Fruit fly (Drosophila melanogaster) whole organism, embryonic: ENCODE data around the gene CG10674.

Experiments
- CG10543 ChIP-seq: fragments of 200-800 bp; sonication (Bioruptor generic); optimal IDR thresholded peaks from 3 replicates; lab custom pipeline; 2017; ENCODE audit warnings: missing biosample characterization, mild to moderate bottlenecking, missing genetic modification characterization, moderate library complexity
- CG11504 ChIP-seq: fragments of 200-800 bp; sonication (Bioruptor generic); optimal IDR thresholded peaks from 3 replicates; lab custom pipeline; 2019; ENCODE audit warnings: missing biosample characterization, mild to moderate bottlenecking, missing genetic modification characterization, moderate library complexity
- CG13424 ChIP-seq: fragments of 200-800 bp; sonication (Bioruptor generic); optimal IDR thresholded peaks from 2 replicates; lab custom pipeline; 2019; ENCODE audit warnings: missing biosample characterization, mild to moderate bottlenecking, missing genetic modification characterization, moderate library complexity
- CG13775 ChIP-seq: fragments of 200-800 bp; sonication (Bioruptor generic); optimal IDR thresholded peaks from 3 replicates; lab custom pipeline; 2017; ENCODE audit warnings: missing biosample characterization, mild to moderate bottlenecking, missing genetic modification characterization
- CG14860 ChIP-seq: fragments of 200-800 bp; sonication (Bioruptor generic); IDR thresholded peaks from 3 replicates; pipeline ENCODE4 v1.3.6; 2022; ENCODE audit warnings: missing biosample characterization, missing genetic modification characterization; ENCODE audit not compliant: partially characterized antibody
- CG15514 ChIP-seq: fragments of 200-800 bp; sonication (Bioruptor generic); optimal IDR thresholded peaks from 3 replicates; lab custom pipeline; 2017; ENCODE audit warnings: missing biosample characterization, missing genetic modification characterization, mild to moderate bottlenecking, moderate library complexity, missing genetic modification reagents
- CG15696 ChIP-seq: fragments of 200-800 bp; sonication (Bioruptor generic); optimal IDR thresholded peaks from 2 replicates; lab custom pipeline; 2019; ENCODE audit warnings: missing biosample characterization, mild to moderate bottlenecking, missing genetic modification characterization, moderate library complexity
- CG17385 ChIP-seq: fragments of 200-800 bp; sonication (Bioruptor generic); optimal IDR thresholded peaks from 3 replicates; lab custom pipeline; 2018; ENCODE audit warnings: missing biosample characterization, mild to moderate bottlenecking, missing genetic modification characterization
- CG32767 ChIP-seq: fragments of 200-800 bp; sonication (Bioruptor generic); IDR thresholded peaks from 2 replicates; pipeline ENCODE4 v1.3.6; 2022; ENCODE audit warnings: missing biosample characterization, missing genetic modification characterization
- CG6813 ChIP-seq: fragments of 200-800 bp; sonication (Bioruptor generic); optimal IDR thresholded peaks from 2 replicates; lab custom pipeline; 2017; ENCODE audit warnings: missing biosample characterization, missing genetic modification characterization, mild to moderate bottlenecking, moderate library complexity, missing genetic modification reagents
- CG8089 ChIP-seq: fragments of 200-800 bp; sonication (Bioruptor generic); optimal IDR thresholded peaks from 3 replicates; lab custom pipeline; 2016; ENCODE audit warnings: missing biosample characterization, missing genetic modification characterization
- CG8281 ChIP-seq: fragments of 200-800 bp; sonication (Bioruptor generic); optimal IDR thresholded peaks from 2 replicates; lab custom pipeline; 2018; ENCODE audit warnings: missing biosample characterization, mild to moderate bottlenecking, missing genetic modification characterization, moderate library complexity
- CG9215 ChIP-seq: fragments of 200-800 bp; sonication (Bioruptor generic); IDR thresholded peaks from 2 replicates; pipeline ENCODE4 v1.3.6; 2022; ENCODE audit warnings: missing biosample characterization, missing genetic modification characterization
- D ChIP-seq, 2 experiments: fragments of 200-800 bp in 1 of 2; fragments of >200 bp in 1 of 2; sonication (Bioruptor generic) in 1 of 2; optimal IDR thresholded peaks; 2 replicates in 1 of 2; 3 replicates in 1 of 2; lab custom pipeline; 2017; ENCODE audit warnings: mild to moderate bottlenecking in 1 of 2, missing biosample characterization in 1 of 2, missing genetic modification characterization in 1 of 2, missing genetic modification reagents in 1 of 2
- D19A ChIP-seq: fragments of 200-800 bp; optimal IDR thresholded peaks from 3 replicates; lab custom pipeline; 2019; ENCODE audit warnings: missing biosample characterization, mild to moderate bottlenecking, missing genetic modification characterization, moderate library complexity
- Dad ChIP-seq: fragments of 200-800 bp; sonication (Bioruptor generic); optimal IDR thresholded peaks from 3 replicates; lab custom pipeline; 2016; ENCODE audit warnings: missing biosample characterization, missing genetic modification characterization
- Ets97D ChIP-seq: fragments of 200-800 bp; sonication (Bioruptor generic); optimal IDR thresholded peaks from 3 replicates; lab custom pipeline; 2016; ENCODE audit warnings: missing biosample characterization, missing genetic modification characterization
- Hey ChIP-seq: fragments of 200-800 bp; sonication (Bioruptor generic); optimal IDR thresholded peaks from 3 replicates; lab custom pipeline; 2018; ENCODE audit warnings: missing biosample characterization, mild to moderate bottlenecking, missing genetic modification characterization
- HmgD ChIP-seq: fragments of 200-800 bp; sonication (Bioruptor generic); optimal IDR thresholded peaks from 3 replicates; lab custom pipeline; 2016; ENCODE audit warnings: missing biosample characterization, missing genetic modification characterization
- Hr39 ChIP-seq: fragments of >200 bp; optimal IDR thresholded peaks from 2 replicates; lab custom pipeline; 2017
- Med ChIP-seq: fragments of 200-800 bp; sonication (Bioruptor generic); peaks from one replicate; lab custom pipeline; 2016; ENCODE audit warnings: missing biosample characterization, missing genetic modification characterization, mild to moderate bottlenecking, inconsistent platforms, moderate library complexity
- Pdp1 ChIP-seq, 2 experiments: fragments of 200-800 bp; sonication (Bioruptor generic); optimal IDR thresholded peaks; 3 replicates each; lab custom pipeline; 2016; ENCODE audit warnings: missing biosample characterization in 2 of 2, missing genetic modification characterization in 2 of 2, mild to moderate bottlenecking in 1 of 2, moderate library complexity in 1 of 2
- Spps ChIP-seq: fragments of 200-800 bp; sonication (Bioruptor generic); optimal IDR thresholded peaks from 2 replicates; lab custom pipeline; 2018; ENCODE audit warnings: missing biosample characterization, mild to moderate bottlenecking, missing genetic modification characterization
- Trl ChIP-seq, 3 experiments: fragments of >200 bp in 2 of 3; fragments of 200-800 bp in 1 of 3; sonication (Bioruptor generic) in 1 of 3; optimal IDR thresholded peaks; 2 replicates in 1 of 3; 3 replicates in 2 of 3; lab custom pipeline; 2016 to 2017; ENCODE audit warnings: missing biosample characterization in 1 of 3, missing genetic modification characterization in 1 of 3
- cato ChIP-seq: fragments of 200-800 bp; sonication (Bioruptor generic); optimal IDR thresholded peaks from 2 replicates; lab custom pipeline; 2016; ENCODE audit warnings: missing biosample characterization, missing genetic modification characterization, borderline replicate concordance
- crp ChIP-seq, 2 experiments: fragments of 200-800 bp; sonication (Bioruptor generic); optimal IDR thresholded peaks; 2 replicates in 1 of 2; 3 replicates in 1 of 2; lab custom pipeline; 2017; ENCODE audit warnings: missing biosample characterization in 2 of 2, missing genetic modification characterization in 2 of 2, mild to moderate bottlenecking in 1 of 2, moderate library complexity in 1 of 2
- disco-r ChIP-seq: fragments of 200-800 bp; sonication (Bioruptor generic); optimal IDR thresholded peaks from 2 replicates; lab custom pipeline; 2016; ENCODE audit warnings: missing biosample characterization, missing genetic modification characterization
- fu2 ChIP-seq: fragments of 200-800 bp; sonication (Bioruptor generic); optimal IDR thresholded peaks from 2 replicates; lab custom pipeline; 2016; ENCODE audit warnings: missing biosample characterization, missing genetic modification characterization
- grn ChIP-seq: fragments of 200-800 bp; sonication (Bioruptor generic); optimal IDR thresholded peaks from 3 replicates; lab custom pipeline; 2017; ENCODE audit warnings: missing biosample characterization, missing genetic modification characterization
- gsb ChIP-seq: fragments of 200-800 bp; sonication (Bioruptor generic); IDR thresholded peaks from 2 replicates; pipeline ENCODE4 v1.3.6; 2022; ENCODE audit warnings: missing biosample characterization, missing genetic modification characterization
- hkb ChIP-seq, 2 experiments: fragments of 200-800 bp in 1 of 2; fragments of >200 bp in 1 of 2; sonication (Bioruptor generic) in 1 of 2; IDR thresholded peaks in 1 of 2; optimal IDR thresholded peaks in 1 of 2; 2 replicates each; pipeline versions ENCODE4 v1.3.6 to Lab custom; 2017 to 2022; ENCODE audit warnings: missing biosample characterization in 1 of 2, missing genetic modification characterization in 1 of 2
- lola ChIP-seq, 3 experiments: fragments of >200 bp in 2 of 3; fragments of 200-800 bp in 1 of 3; sonication (Bioruptor generic) in 1 of 3; optimal IDR thresholded peaks; 2 replicates each; lab custom pipeline; 2017 to 2019; ENCODE audit warnings: missing biosample characterization in 3 of 3, missing genetic modification characterization in 3 of 3, mild to moderate bottlenecking in 1 of 3, moderate library complexity in 1 of 3
- lov ChIP-seq, 2 experiments: fragments of 200-800 bp in 1 of 2; fragments of >200 bp in 1 of 2; sonication (Bioruptor generic) in 1 of 2; IDR thresholded peaks in 1 of 2; optimal IDR thresholded peaks in 1 of 2; 2 replicates in 1 of 2; 3 replicates in 1 of 2; pipeline versions ENCODE4 v1.3.6 to Lab custom; 2017 to 2022; ENCODE audit warnings: missing biosample characterization in 1 of 2, missing genetic modification characterization in 1 of 2
- mirr ChIP-seq: fragments of 200-800 bp; sonication (Bioruptor generic); optimal IDR thresholded peaks from 3 replicates; lab custom pipeline; 2018; ENCODE audit warnings: missing biosample characterization, mild to moderate bottlenecking, missing genetic modification characterization
- mld ChIP-seq: fragments of 200-800 bp; sonication (Bioruptor generic); IDR thresholded peaks from 3 replicates; pipeline ENCODE4 v1.3.6; 2022; ENCODE audit warnings: missing biosample characterization, missing genetic modification characterization; ENCODE audit not compliant: partially characterized antibody
- p53 ChIP-seq: fragments of 200-800 bp; sonication (Bioruptor generic); optimal IDR thresholded peaks from 2 replicates; lab custom pipeline; 2016; ENCODE audit warnings: missing biosample characterization, missing genetic modification characterization
- pb ChIP-seq: fragments of 200-800 bp; sonication (Bioruptor generic); optimal IDR thresholded peaks from 3 replicates; lab custom pipeline; 2016; ENCODE audit warnings: missing biosample characterization, missing genetic modification characterization
- sc ChIP-seq, 3 experiments: fragments of >200 bp in 2 of 3; fragments of 200-800 bp in 1 of 3; sonication (Bioruptor generic) in 1 of 3; optimal IDR thresholded peaks; 2 replicates in 2 of 3; 3 replicates in 1 of 3; lab custom pipeline; 2017; ENCODE audit warnings: mild to moderate bottlenecking in 1 of 3, missing biosample characterization in 1 of 3, missing genetic modification characterization in 1 of 3, missing genetic modification reagents in 1 of 3
- sd ChIP-seq: fragments of 200-800 bp; sonication (Bioruptor generic); optimal IDR thresholded peaks from 3 replicates; lab custom pipeline; 2018; ENCODE audit warnings: missing biosample characterization, mild to moderate bottlenecking, missing genetic modification characterization, moderate library complexity
- sens ChIP-seq: fragments of 200-800 bp; sonication (Bioruptor generic); peaks from one replicate; lab custom pipeline; 2016; ENCODE audit warnings: missing biosample characterization, missing genetic modification characterization
- slp2 ChIP-seq: fragments of 200-800 bp; sonication (Bioruptor generic); optimal IDR thresholded peaks from 2 replicates; lab custom pipeline; 2016; ENCODE audit warnings: missing biosample characterization, missing genetic modification characterization
- ssp ChIP-seq: fragments of 200-800 bp; sonication (Bioruptor generic); IDR thresholded peaks from 2 replicates; pipeline ENCODE4 v1.3.6; 2022; ENCODE audit warnings: missing biosample characterization, missing genetic modification characterization
- sug ChIP-seq: fragments of 200-800 bp; optimal IDR thresholded peaks from 2 replicates; lab custom pipeline; 2019; ENCODE audit warnings: missing biosample characterization, mild to moderate bottlenecking, missing genetic modification characterization, moderate library complexity
- tin ChIP-seq: fragments of 200-800 bp; sonication (Bioruptor generic); optimal IDR thresholded peaks from 3 replicates; lab custom pipeline; 2016; ENCODE audit warnings: missing biosample characterization, missing genetic modification characterization
- twi ChIP-seq: fragments of 200-800 bp; optimal IDR thresholded peaks from 2 replicates; lab custom pipeline; 2019; ENCODE audit warnings: missing biosample characterization, mild to moderate bottlenecking, missing genetic modification characterization, moderate library complexity
- vvl ChIP-seq: fragments of 200-800 bp; sonication (Bioruptor generic); IDR thresholded peaks from 2 replicates; pipeline ENCODE4 v1.3.6; 2022; ENCODE audit warnings: missing biosample characterization, missing genetic modification characterization
- yki ChIP-seq: fragments of >200 bp; optimal IDR thresholded peaks from 3 replicates; lab custom pipeline; 2018
- z ChIP-seq: fragments of 200-800 bp; sonication (Bioruptor generic); IDR thresholded peaks from 3 replicates; pipeline ENCODE4 v1.3.6; 2022; ENCODE audit warnings: missing biosample characterization, missing genetic modification characterization

Gene CG10674

dm6 chr3L:5182255-5182993 is 46.3 kb upstream of the CG10674 start (continued):
- no peak for TF ChIP-seq grn (GFP tag; lab: Kevin White, UChicago)
- no peak for TF ChIP-seq crp (GFP tag; optimal IDR thresholded peaks at IDR 0.05; lab: Kevin White, UChicago)
- TF ChIP-seq tin (GFP tag; lab: Kevin White, UChicago) = peak; percentile 32
- no peak for TF ChIP-seq lola (GFP tag; optimal IDR thresholded peaks at IDR 0.05; lab: Kevin White, UChicago)
- peak; percentile 77 for TF ChIP-seq vvl (GFP tag; lab: Robert Waterston, UW)
- TF ChIP-seq Hey (tag; lab: Kevin White, UChicago) = no peak
- TF ChIP-seq disco-r = no peak
- no peak for TF ChIP-seq Dad
- TF ChIP-seq yki = no peak
- TF ChIP-seq D (optimal IDR thresholded peaks at IDR 0.05; lab: Kevin White, UChicago) = no peak
- no peak for TF ChIP-seq D (GFP tag; optimal IDR thresholded peaks at IDR 0.05; lab: Kevin White, UChicago)
- no peak for TF ChIP-seq ssp (GFP tag; lab: Robert Waterston, UW)
- TF ChIP-seq Spps (tag; lab: Kevin White, UChicago) = no peak
- TF ChIP-seq mld (GFP tag; lab: Robert Waterston, UW) = no peak
- TF ChIP-seq CG14860 = no peak
- TF ChIP-seq CG13424 = peak; percentile 48
- no peak for TF ChIP-seq twi (tag; lab: Kevin White, UChicago)
- TF ChIP-seq slp2 (GFP tag; lab: Kevin White, UChicago) = no peak
- TF ChIP-seq cato (GFP tag; lab: Kevin White, UChicago) = no peak
- TF ChIP-seq z (GFP tag; lab: Robert Waterston, UW) = no peak
- peak; percentile 17 for TF ChIP-seq CG15514
- TF ChIP-seq lov (optimal IDR thresholded peaks at IDR 0.05; lab: Kevin White, UChicago) = no peak
- no peak for TF ChIP-seq lov (GFP tag; IDR thresholded peaks at IDR 0.05; lab: Robert Waterston, UW)
- TF ChIP-seq CG10543 (GFP tag; lab: Kevin White, UChicago) = no peak
- no peak for TF ChIP-seq CG6813 (GFP tag; lab: Kevin White, UChicago)
- TF ChIP-seq CG32767 = no peak
- no peak for TF ChIP-seq gsb (GFP tag; lab: Robert Waterston, UW)
- TF ChIP-seq CG15696 = no peak
- TF ChIP-seq pb (GFP tag; lab: Kevin White, UChicago) = peak; percentile 24
- no peak for TF ChIP-seq CG9215 (GFP tag; lab: Robert Waterston, UW)
- TF ChIP-seq p53 (GFP tag; lab: Kevin White, UChicago) = no peak
- TF ChIP-seq sc (optimal IDR thresholded peaks at IDR 0.05; lab: Kevin White, UChicago) = no peak
- no peak for TF ChIP-seq sc (GFP tag; optimal IDR thresholded peaks at IDR 0.05; lab: Kevin White, UChicago)
- peak; percentile 15 for TF ChIP-seq CG13775 (GFP tag; lab: Kevin White, UChicago)
- TF ChIP-seq Pdp1 (GFP tag; optimal IDR thresholded peaks at IDR 0.05; lab: Kevin White, UChicago) = no peak
- no peak for TF ChIP-seq Hr39
- TF ChIP-seq D19A (tag; lab: Kevin White, UChicago) = peak; percentile 14
- no peak for TF ChIP-seq Ets97D (GFP tag; lab: Kevin White, UChicago)
- no peak for TF ChIP-seq CG8089 (GFP tag; lab: Kevin White, UChicago)
- peak; percentile 64 for TF ChIP-seq CG11504

DNA sequence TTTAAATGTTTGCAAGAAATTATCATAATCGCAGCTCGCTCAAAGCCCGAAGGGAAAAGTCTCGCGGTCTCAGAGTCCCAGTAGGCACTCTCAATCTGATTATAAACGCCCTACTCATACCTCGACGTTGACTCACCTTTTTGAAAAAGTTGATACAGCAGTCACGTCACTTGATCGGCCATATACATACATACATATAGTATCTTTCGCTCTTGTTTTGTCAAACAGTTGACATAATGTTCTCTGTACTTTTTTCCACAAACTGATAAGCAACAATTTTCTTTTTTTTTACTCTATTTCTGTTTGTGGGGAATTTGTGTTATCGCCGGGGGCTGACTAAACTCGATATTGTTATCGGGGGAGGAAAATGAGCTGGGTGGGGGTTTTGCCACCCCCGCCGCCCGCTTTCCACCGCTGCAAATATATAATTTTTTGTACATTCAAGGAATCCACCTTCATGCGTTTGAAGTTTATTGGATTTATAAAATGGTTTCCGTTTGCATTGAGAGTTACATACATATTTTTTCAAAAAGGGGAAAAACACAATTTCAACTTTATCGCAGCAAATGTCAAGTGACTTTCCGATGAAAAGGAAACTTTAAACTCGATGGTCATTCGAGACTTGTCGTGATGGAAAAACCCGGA is 45.0 kb upstream of the CG10674 start:
- peak; percentile 31 for TF ChIP-seq Med (GFP tag; lab: Kevin White, UChicago)
- no peak for TF ChIP-seq hkb (optimal IDR thresholded peaks at IDR 0.05; lab: Kevin White, UChicago)
- 0 out of 2 replicates have a peak, but pooled peaks have one; percentile 14 for TF ChIP-seq hkb (GFP tag; IDR thresholded peaks at IDR 0.05; lab: Robert Waterston, UW)
- no peak for TF ChIP-seq HmgD (GFP tag; lab: Kevin White, UChicago)
- peak; percentile 85 for TF ChIP-seq sd (tag; lab: Kevin White, UChicago)
- peak; percentile 45 for TF ChIP-seq sug (tag; lab: Kevin White, UChicago)
- peak in 1 of 2 experiments; percentile 7 for TF ChIP-seq Trl (optimal IDR thresholded peaks at IDR 0.05; lab: Kevin White, UChicago)
- no peak for TF ChIP-seq Trl (GFP tag; optimal IDR thresholded peaks at IDR 0.05; lab: Kevin White, UChicago)
- TF ChIP-seq sens (GFP tag; lab: Kevin White, UChicago) = peak; percentile 33
- TF ChIP-seq mirr = peak; percentile 32
- no peak for TF ChIP-seq fu2 (GFP tag; lab: Kevin White, UChicago)
- peak; percentile 16 for TF ChIP-seq CG8281 (tag; lab: Kevin White, UChicago)
- TF ChIP-seq CG17385 (GFP tag; lab: Kevin White, UChicago) = no peak
